Worm (Caenorhabditis elegans): ENCODE measurements around the gene mab-10.

The mab-10 gene

ce11 chrII:10502491-10503063 is 25.3 kb upstream of the mab-10 start, which contains the start of gene myrf-1 (continued):
- TF ChIP-seq ets-5 (GFP tag; IDR thresholded peaks at IDR 0.05) (no peak), fos-1 (tag; optimal IDR thresholded peaks at IDR 0.05) (peak; percentile 30), ceh-82 (tag; optimal IDR thresholded peaks at IDR 0.05) (peak; percentile 49 to 91 (median 53)), dpl-1 (GFP tag; optimal IDR thresholded peaks at IDR 0.05) (peak in 2 of 3 experiments; percentile 37 to 55), ceh-90 (tag; optimal IDR thresholded peaks at IDR 0.05) (no peak), pqm-1 (tag; optimal IDR thresholded peaks at IDR 0.05) (no peak), sptf-1 (tag; optimal IDR thresholded peaks at IDR 0.05) (no peak), rnt-1 (tag; optimal IDR thresholded peaks at IDR 0.05) (peak; percentile 82), zip-4 (GFP tag; optimal IDR thresholded peaks at IDR 0.05) (peak; percentile 36)

ce11 chrII:10504729-10505128 is 23.2 kb upstream of the mab-10 start:
- peak; percentile 62 for TF ChIP-seq blmp-1 (tag; optimal IDR thresholded peaks at IDR 0.05)
- TF ChIP-seq alr-1 (tag; optimal IDR thresholded peaks at IDR 0.05; ENCODE audit: borderline replicate concordance): no peak
- TF ChIP-seq sox-4 (tag; optimal IDR thresholded peaks at IDR 0.05): no peak
- TF ChIP-seq mep-1 (tag; optimal IDR thresholded peaks at IDR 0.05): peak; percentile 40
- TF ChIP-seq nhr-71 (tag; optimal IDR thresholded peaks at IDR 0.05): peak; percentile 23
- peak; percentile 30 for TF ChIP-seq nhr-85 (tag)
- TF ChIP-seq lin-15B (tag; optimal IDR thresholded peaks at IDR 0.05): no peak
- TF ChIP-seq fkh-10 (GFP tag; optimal IDR thresholded peaks at IDR 0.05): no peak
- TF ChIP-seq nhr-76 (tag; optimal IDR thresholded peaks at IDR 0.05): no peak
- no peak for TF ChIP-seq efl-1 (optimal IDR thresholded peaks at IDR 0.05)
- TF ChIP-seq efl-1 (GFP tag; optimal IDR thresholded peaks at IDR 0.05 in 1 of 2): peak in 1 of 2 experiments; percentile 1
- peak in 1 of 2 experiments; percentile 19 for TF ChIP-seq lsy-2 (tag; optimal IDR thresholded peaks at IDR 0.05)
- peak; percentile 13 for TF ChIP-seq nhr-20 (tag; optimal IDR thresholded peaks at IDR 0.05)
- TF ChIP-seq lin-14 (GFP tag; optimal IDR thresholded peaks at IDR 0.05): peak; percentile 57
- no peak for TF ChIP-seq lin-39 (tag; optimal IDR thresholded peaks at IDR 0.05)
- peak; percentile 28 for TF ChIP-seq nhr-77 (tag; optimal IDR thresholded peaks at IDR 0.05)
- TF ChIP-seq ceh-8 (GFP tag; optimal IDR thresholded peaks at IDR 0.05): no peak

- no peak for TF ChIP-seq ztf-11 (tag; optimal IDR thresholded peaks at IDR 0.05)
- no peak for TF ChIP-seq lin-35 (GFP tag; optimal IDR thresholded peaks at IDR 0.05)
- TF ChIP-seq nhr-85 (tag): peak; percentile 36
- TF ChIP-seq blmp-1 (tag; optimal IDR thresholded peaks at IDR 0.05): peak; percentile 41
- no peak for TF ChIP-seq rnt-1 (tag; optimal IDR thresholded peaks at IDR 0.05)
- TF ChIP-seq lin-14 (GFP tag; optimal IDR thresholded peaks at IDR 0.05): peak; percentile 63
- peak; percentile 34 for TF ChIP-seq snu-23 (GFP tag; optimal IDR thresholded peaks at IDR 0.05)
Observed at ce11 chrII:10505949-10506348, 21.9 kb upstream of the mab-10 start.

- TF ChIP-seq hpl-2 (GFP tag; optimal IDR thresholded peaks at IDR 0.05) (no peak), unc-98 (GFP tag; IDR thresholded peaks at IDR 0.05) (no peak), vab-15 (tag; optimal IDR thresholded peaks at IDR 0.05) (no peak), lir-3 (tag; optimal IDR thresholded peaks at IDR 0.05; ENCODE audit: poor library complexity) (no peak), grh-1 (GFP tag; IDR thresholded peaks at IDR 0.05) (no peak), ama-1 (optimal IDR thresholded peaks at IDR 0.05) (no peak), aly-2 (tag; optimal IDR thresholded peaks at IDR 0.05) (no peak), isw-1 (GFP tag; IDR thresholded peaks at IDR 0.05) (no peak), nhr-84 (tag; optimal IDR thresholded peaks at IDR 0.05) (no peak), ces-1 (GFP tag; optimal IDR thresholded peaks at IDR 0.05) (no peak), ceh-8 (GFP tag; optimal IDR thresholded peaks at IDR 0.05) (no peak), nhr-71 (tag; optimal IDR thresholded peaks at IDR 0.05) (no peak), snu-23 (GFP tag; optimal IDR thresholded peaks at IDR 0.05) (no peak), lin-14 (GFP tag; optimal IDR thresholded peaks at IDR 0.05) (no peak), nhr-11 (tag; optimal IDR thresholded peaks at IDR 0.05) (no peak), irx-1 (tag; optimal IDR thresholded peaks at IDR 0.05) (no peak), fkh-10 (GFP tag; optimal IDR thresholded peaks at IDR 0.05) (no peak), ceh-82 (tag; optimal IDR thresholded peaks at IDR 0.05) (no peak)
Observed at ce11 chrII:10507906-10508305, 20.0 kb upstream of the mab-10 start.

All from whole organism, L1 larva.